Worm (Caenorhabditis elegans): Measurements from ENCODE around the gene F49C5.7.

The F49C5.7 gene

DNA sequence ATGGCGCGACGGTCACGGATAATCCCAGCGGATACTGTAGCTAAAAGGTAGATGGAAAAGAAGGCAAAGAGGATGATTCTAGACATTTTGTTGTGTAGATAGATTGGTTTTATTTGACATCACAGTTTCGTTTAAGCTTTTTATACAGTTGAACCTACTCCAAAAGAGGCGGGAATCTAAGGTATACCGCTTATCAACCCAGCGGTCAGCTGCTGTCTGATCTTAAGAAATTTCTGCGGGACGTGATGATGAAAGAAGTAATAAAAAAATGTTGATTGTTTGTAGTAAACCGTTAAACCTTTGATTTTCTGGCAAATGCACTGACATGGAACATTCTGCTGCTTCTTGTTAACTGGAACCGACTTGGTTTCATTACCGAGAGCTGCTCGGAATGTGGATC is 50.1 kb downstream of the F49C5.7 start, which contains the start of gene nspe-6:
Gene nspe-6 (minus strand): TSS at position 101 of the 400 bp plus-strand sequence.
- TF ChIP-seq ztf-16 (tag; optimal IDR thresholded peaks at IDR 0.05) (no peak), hlh-30 (tag; optimal IDR thresholded peaks at IDR 0.05; ENCODE audit: insufficient read depth) (no peak), tbx-7 (tag; optimal IDR thresholded peaks at IDR 0.05) (no peak), T23F11.4 (GFP tag; optimal IDR thresholded peaks at IDR 0.05) (no peak), che-1 (tag; optimal IDR thresholded peaks at IDR 0.05) (no peak), ceh-31 (tag; optimal IDR thresholded peaks at IDR 0.05) (no peak), Y22D7AL.16 (tag; optimal IDR thresholded peaks at IDR 0.05) (no peak), ets-4 (tag; optimal IDR thresholded peaks at IDR 0.05) (no peak), zip-5 (tag; optimal IDR thresholded peaks at IDR 0.05) (no peak), dmd-4 (tag; optimal IDR thresholded peaks at IDR 0.05; ENCODE audit: borderline replicate concordance) (no peak), hlh-8 (tag; optimal IDR thresholded peaks at IDR 0.05) (no peak), pha-2 (tag; optimal IDR thresholded peaks at IDR 0.05) (no peak), hlh-6 (tag; optimal IDR thresholded peaks at IDR 0.05) (no peak), tbx-2 (tag; optimal IDR thresholded peaks at IDR 0.05) (no peak), ceh-9 (tag; optimal IDR thresholded peaks at IDR 0.05) (no peak), unc-86 (tag; optimal IDR thresholded peaks at IDR 0.05) (no peak), syd-9 (tag; optimal IDR thresholded peaks at IDR 0.05) (no peak)

DNA sequence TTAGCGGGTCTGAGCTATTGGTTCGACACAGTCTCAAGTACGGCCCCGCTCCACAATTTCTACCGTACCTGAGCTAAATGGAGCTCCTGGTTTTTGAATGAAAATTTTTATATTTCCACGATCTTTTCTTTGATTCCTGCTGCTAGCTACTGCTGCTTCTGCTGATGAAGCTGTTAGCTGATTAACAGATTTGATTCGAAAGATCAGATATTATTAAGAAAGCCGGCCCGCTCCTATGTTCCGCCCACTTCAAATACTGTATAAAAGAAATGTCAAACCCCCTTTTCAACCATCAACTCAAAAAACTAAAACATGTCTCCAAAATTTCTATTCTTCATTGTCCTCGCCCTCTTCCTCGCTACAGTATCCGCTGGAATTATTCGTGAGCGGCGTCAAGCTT is 51.6 kb downstream of the F49C5.7 start, which contains the start of gene nspe-3:
Gene nspe-3 (plus strand): TSS at position 301 of the 400 bp plus-strand sequence.
- no peak for TF ChIP-seq npax-4 (tag; optimal IDR thresholded peaks at IDR 0.05)
- no peak for TF ChIP-seq dve-1 (tag; optimal IDR thresholded peaks at IDR 0.05)
- TF ChIP-seq odd-2 (tag; optimal IDR thresholded peaks at IDR 0.05): no peak
- no peak for TF ChIP-seq elt-2 (tag; optimal IDR thresholded peaks at IDR 0.05)

Data from whole organism, late embryonic.